Worm (Caenorhabditis elegans) whole organism, midembryonic: ENCODE results near the gene Y57E12AL.2.
"Not testable (repeated sequence)": the region's sequence is repeated elsewhere in the genome, so short reads cannot be mapped to it uniquely, and the experiment has no call there.

Experiments used
- T22C8.4 ChIP-seq: fragments of 200-800 bp; sonication (Bioruptor generic); IDR thresholded peaks from 2 replicates; pipeline ENCODE4 v1.3.6; 2022; ENCODE audit warnings: missing genetic modification characterization, missing compliant biosample characterization
- cog-1 ChIP-seq: sonication (generic microtip); optimal IDR thresholded peaks from 2 replicates; lab custom pipeline; 2016; ENCODE audit warnings: missing genetic modification characterization, missing compliant biosample characterization
- flt-1 ChIP-seq: fragments of 200-800 bp; sonication (Bioruptor generic); IDR thresholded peaks from 2 replicates; pipeline ENCODE4 v1.3.6; 2022; ENCODE audit warnings: missing genetic modification characterization, missing compliant biosample characterization
- klf-2 ChIP-seq: fragments of 200-800 bp; sonication (Bioruptor generic); conservative IDR thresholded peaks from 2 replicates; pipeline ENCODE4 v1.3.6; 2022; ENCODE audit warnings: missing genetic modification reagents, missing genetic modification characterization, missing compliant biosample characterization
- med-1 ChIP-seq: sonication (generic microtip); optimal IDR thresholded peaks from 2 replicates; lab custom pipeline; 2017; ENCODE audit warnings: missing genetic modification characterization, mild to moderate bottlenecking, missing compliant biosample characterization, antibody characterized with exemption, missing genetic modification reagents; ENCODE audit not compliant: insufficient read depth
- ref-1 ChIP-seq: fragments of 200-800 bp; sonication (Bioruptor generic); conservative IDR thresholded peaks from 2 replicates; pipeline ENCODE4 v1.3.6; 2022; ENCODE audit warnings: missing genetic modification reagents, missing genetic modification characterization, missing compliant biosample characterization
- tab-1 ChIP-seq: fragments of 200-800 bp; sonication (Bioruptor generic); IDR thresholded peaks from 2 replicates; pipeline ENCODE4 v1.3.6; 2022; ENCODE audit warnings: missing genetic modification characterization, missing compliant biosample characterization
- ztf-23 ChIP-seq: fragments of 200-800 bp; sonication (Bioruptor generic); IDR thresholded peaks from 2 replicates; pipeline ENCODE4 v1.3.6; 2022; ENCODE audit warnings: missing genetic modification reagents, missing genetic modification characterization, missing compliant biosample characterization
- ztf-29 ChIP-seq: fragments of 200-800 bp; sonication (Bioruptor generic); IDR thresholded peaks from 2 replicates; pipeline ENCODE4 v1.3.6; 2022; ENCODE audit warnings: missing genetic modification reagents, missing genetic modification characterization, missing compliant biosample characterization

Y57E12AL.2 gene

DNA sequence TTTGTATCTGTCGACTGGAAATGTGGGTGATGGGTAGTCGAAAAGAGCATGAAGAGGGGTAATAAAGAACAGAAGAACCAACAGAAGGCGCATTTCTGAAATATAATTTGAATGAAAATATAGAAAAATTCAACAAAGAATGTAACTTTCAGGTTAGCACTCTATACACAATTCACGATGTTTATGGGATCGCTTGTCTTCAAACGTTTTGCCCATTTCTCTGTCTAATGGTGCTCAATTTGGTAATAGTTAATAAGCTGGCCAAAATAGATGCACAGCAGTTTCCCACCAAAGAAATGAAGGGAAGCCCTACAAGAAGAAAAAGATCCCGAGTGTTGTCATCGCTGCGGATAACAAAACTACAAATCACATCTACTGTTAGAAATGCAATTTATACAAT lies 10.4 kb upstream of the Y57E12AL.2 start, which contains the start of gene F20A1.8:
Gene F20A1.8, minus strand, starts transcription at position 101 of the 400 bp plus-strand sequence.
- no peak for TF ChIP-seq T22C8.4 (GFP tag; lab: Robert Waterston, UW)
- TF ChIP-seq klf-2 (GFP tag; lab: Robert Waterston, UW) = no peak
- TF ChIP-seq ref-1 (GFP tag; lab: Robert Waterston, UW) = no peak
- no peak for TF ChIP-seq cog-1
- TF ChIP-seq med-1 (GFP tag; lab: Kevin White, UChicago) = no peak
- no peak for TF ChIP-seq ztf-23 (GFP tag; lab: Robert Waterston, UW)
- TF ChIP-seq ztf-29 = no peak
- no peak for TF ChIP-seq flt-1

DNA sequence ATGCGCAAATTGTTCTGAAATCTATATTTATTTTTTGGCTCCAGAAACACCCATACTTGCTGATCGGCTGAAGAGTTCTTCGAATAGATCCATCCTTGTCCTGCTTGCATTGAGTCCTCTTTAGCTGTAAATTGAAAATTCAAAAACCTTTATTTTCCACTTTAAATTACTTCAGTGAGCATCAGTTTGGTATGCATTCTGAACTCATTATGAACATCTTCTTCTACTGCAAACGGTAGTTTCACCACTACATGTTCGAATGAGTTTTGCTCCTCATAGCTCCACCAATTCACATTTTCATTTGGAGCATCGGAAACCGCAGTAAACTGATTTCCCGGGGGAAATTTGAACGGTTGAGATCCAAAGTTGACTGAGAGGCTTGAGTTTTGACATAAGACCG lies 7.7 kb upstream of the Y57E12AL.2 start:
- TF ChIP-seq T22C8.4 (GFP tag; lab: Robert Waterston, UW) = no peak
- no peak for TF ChIP-seq klf-2 (GFP tag; lab: Robert Waterston, UW)
- no peak for TF ChIP-seq cog-1
- TF ChIP-seq ztf-23 (GFP tag; lab: Robert Waterston, UW) = no peak
- TF ChIP-seq ref-1 (GFP tag; lab: Robert Waterston, UW) = no peak
- TF ChIP-seq med-1 (GFP tag; lab: Kevin White, UChicago) = no peak
- no peak for TF ChIP-seq flt-1
- TF ChIP-seq ztf-29 = no peak

DNA sequence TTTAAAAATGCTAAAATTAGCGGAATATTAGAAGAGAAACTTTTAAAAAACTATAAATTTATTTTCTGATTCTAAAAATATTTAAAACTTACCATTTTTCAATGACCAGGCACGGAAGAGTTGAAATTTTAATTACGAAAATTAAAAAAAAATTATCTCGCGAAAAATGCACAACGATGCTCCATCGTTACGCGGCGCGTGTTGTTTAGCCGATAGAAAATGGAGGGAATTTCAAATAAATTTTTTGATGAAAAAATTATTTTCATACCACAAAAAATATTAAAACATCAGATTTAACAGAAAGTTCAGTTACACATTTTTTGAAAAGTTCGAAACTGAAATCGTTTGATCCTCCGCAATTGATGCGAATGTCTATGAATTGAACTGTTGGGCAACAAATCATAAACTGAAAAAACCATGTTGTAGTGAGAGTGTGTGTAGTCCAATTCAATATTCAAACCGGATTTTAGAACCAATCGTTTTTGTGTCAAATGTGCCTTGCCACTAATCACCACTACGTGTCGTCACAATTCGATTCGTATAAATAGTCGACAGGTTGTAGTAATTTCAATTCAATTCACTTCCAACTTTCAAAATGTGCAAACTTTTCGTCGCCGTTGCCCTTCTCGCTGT lies 6.6 kb upstream of the Y57E12AL.2 start, which contains the start of the genes tofu-2 and spig-1:
Gene tofu-2, minus strand, starts transcription at position 116 of the 633 bp plus-strand sequence.
Gene spig-1, plus strand, starts transcription at position 583 of the 633 bp plus-strand sequence.
- TF ChIP-seq flt-1 (no peak), T22C8.4 (GFP tag; lab: Robert Waterston, UW) (no peak), ztf-29 (no peak), ref-1 (GFP tag; lab: Robert Waterston, UW) (no peak), klf-2 (GFP tag; lab: Robert Waterston, UW) (no peak), cog-1 (no peak), tab-1 (GFP tag; lab: Robert Waterston, UW) (no peak), ztf-23 (GFP tag; lab: Robert Waterston, UW) (no peak), med-1 (GFP tag; lab: Kevin White, UChicago) (no peak)

DNA sequence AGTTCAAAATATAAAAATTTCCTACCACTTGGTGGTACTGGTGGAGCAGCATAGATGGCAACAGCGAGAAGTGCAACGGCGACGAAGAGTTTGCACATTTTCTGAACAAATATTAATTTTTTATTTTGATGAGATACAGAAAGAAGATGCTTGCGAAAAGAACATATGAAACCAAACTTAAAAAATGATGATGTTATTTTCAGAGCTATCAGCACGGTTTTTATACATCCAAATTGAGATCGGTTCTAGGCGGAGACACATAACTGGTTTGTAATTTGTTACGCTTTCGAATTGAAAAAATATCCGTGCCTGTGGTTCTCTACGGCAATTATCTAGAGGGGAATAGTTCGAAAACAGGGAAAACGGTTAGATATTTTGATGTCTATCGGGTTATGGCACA lies 4.8 kb upstream of the Y57E12AL.2 start, which contains the start of gene txt-17:
Gene txt-17, minus strand, starts transcription at position 101 of the 400 bp plus-strand sequence.
- no peak for TF ChIP-seq cog-1
- no peak for TF ChIP-seq ztf-29
- no peak for TF ChIP-seq ztf-23 (GFP tag; lab: Robert Waterston, UW)
- no peak for TF ChIP-seq T22C8.4 (GFP tag; lab: Robert Waterston, UW)
- TF ChIP-seq flt-1 = no peak
- no peak for TF ChIP-seq klf-2 (GFP tag; lab: Robert Waterston, UW)
- no peak for TF ChIP-seq ref-1 (GFP tag; lab: Robert Waterston, UW)
- no peak for TF ChIP-seq med-1 (GFP tag; lab: Kevin White, UChicago)
- TF ChIP-seq tab-1 (GFP tag; lab: Robert Waterston, UW) = no peak

DNA sequence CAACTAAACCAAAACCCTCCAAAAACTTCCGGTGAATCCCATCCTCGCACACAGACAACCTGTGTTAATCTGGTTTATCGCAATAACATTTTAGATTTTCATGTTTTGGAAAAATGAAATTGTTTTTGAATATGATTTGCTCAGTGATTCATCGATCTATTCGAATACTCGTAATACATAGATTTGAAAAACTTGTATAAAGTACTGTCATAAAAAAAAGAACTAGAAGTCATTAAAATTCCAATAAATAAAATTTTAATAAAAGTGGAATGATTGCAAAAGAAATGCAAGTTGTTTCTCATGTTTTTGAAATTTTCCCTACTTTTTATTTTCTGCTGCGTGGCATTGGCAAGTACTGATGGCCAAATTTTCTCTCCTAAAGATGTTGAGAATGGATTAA lies 3.3 kb upstream of the Y57E12AL.2 start, which contains the start of gene spig-8:
Gene spig-8, plus strand, starts transcription at position 301 of the 400 bp plus-strand sequence.
- TF ChIP-seq klf-2 (GFP tag; lab: Robert Waterston, UW) (no peak), T22C8.4 (GFP tag; lab: Robert Waterston, UW) (no peak), tab-1 (GFP tag; lab: Robert Waterston, UW) (no peak), ztf-29 (no peak), ref-1 (GFP tag; lab: Robert Waterston, UW) (no peak), cog-1 (no peak), med-1 (GFP tag; lab: Kevin White, UChicago) (no peak), flt-1 (no peak)

DNA sequence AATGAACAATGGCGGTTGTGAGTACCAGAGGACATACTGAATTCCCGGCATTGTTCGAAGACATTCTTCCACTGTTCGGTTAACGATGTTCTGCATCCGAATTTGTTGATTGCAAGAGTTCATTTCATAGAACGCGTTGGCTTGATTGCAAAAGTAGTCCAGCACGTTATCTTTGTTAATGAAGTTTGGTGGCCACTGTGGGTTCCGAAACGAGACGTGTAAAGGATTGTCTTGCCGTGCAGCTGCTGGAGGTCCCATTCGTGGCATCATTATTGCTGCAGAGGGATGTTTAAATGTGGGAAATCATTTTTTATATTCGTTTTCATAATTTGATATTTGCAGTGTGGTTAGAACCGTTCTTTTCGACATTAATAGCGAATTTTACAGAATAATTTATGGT lies 1.5 kb downstream of the Y57E12AL.2 start, which contains the start of gene mdt-6:
Gene mdt-6, minus strand, starts transcription at position 275 of the 400 bp plus-strand sequence.
- TF ChIP-seq cog-1 (no peak), ztf-29 (no peak), ztf-23 (GFP tag; lab: Robert Waterston, UW) (no peak), T22C8.4 (GFP tag; lab: Robert Waterston, UW) (no peak), klf-2 (GFP tag; lab: Robert Waterston, UW) (no peak), med-1 (GFP tag; lab: Kevin White, UChicago) (no peak), tab-1 (GFP tag; lab: Robert Waterston, UW) (no peak), ref-1 (GFP tag; lab: Robert Waterston, UW) (no peak), flt-1 (no peak)

DNA sequence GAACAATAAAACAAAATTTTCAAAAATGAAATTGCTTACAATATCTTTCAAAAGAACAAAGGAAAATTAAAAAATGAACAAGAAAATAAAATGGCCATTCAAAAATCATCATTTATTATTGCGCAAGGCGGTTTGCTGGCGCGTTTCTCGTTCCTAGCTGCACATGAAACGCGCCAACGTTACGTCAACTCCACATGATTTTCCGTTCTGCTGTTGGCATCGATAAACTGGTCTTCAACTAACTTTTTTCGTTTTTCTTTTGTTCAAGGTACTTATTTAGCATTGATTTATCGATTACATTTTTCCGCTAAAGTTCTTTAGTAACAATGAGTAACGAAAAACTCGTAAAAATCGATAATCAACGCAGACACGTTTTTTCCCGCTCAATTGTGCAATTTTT lies 2.5 kb downstream of the Y57E12AL.2 start, which contains the start of the genes Y57E12AL.6 and Y57E12AL.1:
Gene Y57E12AL.6, minus strand, starts transcription at position 75 of the 400 bp plus-strand sequence.
Gene Y57E12AL.1, plus strand, starts transcription at position 135 of the 400 bp plus-strand sequence.
- TF ChIP-seq tab-1 (GFP tag; lab: Robert Waterston, UW) (0 out of 2 replicates have a peak, but pooled peaks have one; percentile 38), med-1 (GFP tag; lab: Kevin White, UChicago) (peak; percentile 56), T22C8.4 (GFP tag; lab: Robert Waterston, UW) (peak; percentile 54), cog-1 (peak; percentile 43), ref-1 (GFP tag; lab: Robert Waterston, UW) (no peak), ztf-29 (0 out of 2 replicates have a peak, but pooled peaks have one; percentile 15), flt-1 (peak; percentile 54), ztf-23 (GFP tag; lab: Robert Waterston, UW) (peak; percentile 80), klf-2 (GFP tag; lab: Robert Waterston, UW) (peak; percentile 50; the same call in 1 of the 2 replicates)

DNA sequence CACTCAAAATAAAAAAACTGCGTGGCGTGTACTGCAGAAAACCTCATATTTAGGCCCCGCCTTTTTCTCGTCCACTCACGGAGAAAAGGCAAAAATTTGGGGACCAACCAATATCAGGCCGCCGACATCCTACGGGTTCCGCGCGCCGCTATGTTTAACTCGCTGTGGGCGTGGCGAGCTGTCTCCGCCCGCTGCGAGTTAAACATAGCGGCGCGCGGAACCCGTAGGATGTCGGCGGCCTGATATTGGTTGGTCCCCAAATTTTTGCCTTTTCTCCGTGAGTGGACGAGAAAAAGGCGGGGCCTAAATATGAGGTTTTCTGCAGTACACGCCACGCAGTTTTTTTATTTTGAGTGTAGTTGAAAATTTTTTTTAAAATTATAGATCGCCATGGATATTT lies 4.9 kb downstream of the Y57E12AL.2 start, which contains the start of gene tmem-258:
Gene tmem-258, plus strand, starts transcription at position 385 of the 400 bp plus-strand sequence.
- not testable (repeated sequence) for TF ChIP-seq ztf-29; med-1 (GFP tag; lab: Kevin White, UChicago); klf-2 (GFP tag; lab: Robert Waterston, UW)

DNA sequence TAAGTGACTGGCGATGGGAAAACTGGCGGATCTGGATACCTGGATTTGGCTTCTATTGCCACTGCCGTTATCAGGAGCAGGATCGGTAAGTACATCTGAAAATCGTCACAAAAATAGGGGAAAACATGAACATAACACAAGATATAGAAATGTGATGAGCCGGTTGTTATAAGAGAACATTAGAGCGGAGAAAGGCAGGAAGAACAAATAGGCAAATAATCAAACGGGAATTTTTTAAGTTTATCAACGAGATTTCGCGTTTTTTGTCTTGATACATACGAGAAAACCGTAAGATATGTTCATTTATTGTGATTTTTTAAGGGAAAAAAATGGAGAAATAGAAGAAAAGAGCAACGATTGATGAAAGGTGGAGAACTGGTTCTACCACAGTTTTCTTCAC lies 7.3 kb downstream of the Y57E12AL.2 start, which contains the start of gene Y57E12AR.1:
Gene Y57E12AR.1, minus strand, starts transcription at position 101 of the 400 bp plus-strand sequence.
- TF ChIP-seq ztf-23 (GFP tag; lab: Robert Waterston, UW) (no peak), ztf-29 (no peak), med-1 (GFP tag; lab: Kevin White, UChicago) (no peak), T22C8.4 (GFP tag; lab: Robert Waterston, UW) (no peak), flt-1 (no peak), cog-1 (no peak), tab-1 (GFP tag; lab: Robert Waterston, UW) (no peak), klf-2 (GFP tag; lab: Robert Waterston, UW) (no peak), ref-1 (GFP tag; lab: Robert Waterston, UW) (no peak)
